Fruit fly (Drosophila melanogaster) whole organism, embryonic: Measurements from ENCODE around the gene Ten-m.

Experiments used
- Aef1 ChIP-seq: fragments of 200-800 bp; sonication (Bioruptor generic); IDR thresholded peaks from 3 replicates; pipeline ENCODE4 v1.3.6; 2022; ENCODE audit warnings: missing biosample characterization, missing genetic modification characterization
- B-H2 ChIP-seq: fragments of 200-800 bp; sonication (Bioruptor generic); optimal IDR thresholded peaks from 2 replicates; lab custom pipeline; 2018; ENCODE audit warnings: missing biosample characterization, mild to moderate bottlenecking, missing genetic modification characterization
- Blimp-1 ChIP-seq: fragments of 200-800 bp; sonication (Bioruptor generic); optimal IDR thresholded peaks from 3 replicates; lab custom pipeline; 2018; ENCODE audit warnings: missing biosample characterization, missing genetic modification characterization, mild to moderate bottlenecking, moderate library complexity, missing genetic modification reagents
- Bteb2 ChIP-seq: fragments of 200-800 bp; sonication (Bioruptor generic); optimal IDR thresholded peaks from 2 replicates; lab custom pipeline; 2016; ENCODE audit warnings: missing biosample characterization, missing genetic modification characterization
- CG11456 ChIP-seq: fragments of 200-800 bp; sonication (Bioruptor generic); IDR thresholded peaks from 3 replicates; pipeline ENCODE4 v1.3.6; 2022; ENCODE audit warnings: missing biosample characterization, missing genetic modification characterization
- CG12659 ChIP-seq: fragments of 200-800 bp; sonication (Bioruptor generic); optimal IDR thresholded peaks from 3 replicates; lab custom pipeline; 2017; ENCODE audit warnings: mild to moderate bottlenecking, missing biosample characterization, missing genetic modification reagents, missing genetic modification characterization
- CG15011 ChIP-seq: fragments of 200-800 bp; sonication (Bioruptor generic); optimal IDR thresholded peaks from 3 replicates; lab custom pipeline; 2018; ENCODE audit warnings: missing biosample characterization, mild to moderate bottlenecking, missing genetic modification characterization
- CG15601 ChIP-seq: fragments of 200-800 bp; sonication (Bioruptor generic); optimal IDR thresholded peaks from 3 replicates; lab custom pipeline; 2019; ENCODE audit warnings: missing biosample characterization, mild to moderate bottlenecking, missing genetic modification characterization, moderate library complexity
- CG18262 ChIP-seq: fragments of 200-800 bp; optimal IDR thresholded peaks from 3 replicates; lab custom pipeline; 2019; ENCODE audit warnings: missing biosample characterization, mild to moderate bottlenecking, missing genetic modification characterization, moderate library complexity
- CG18764 ChIP-seq: fragments of 200-800 bp; sonication (Bioruptor generic); optimal IDR thresholded peaks from 3 replicates; lab custom pipeline; 2016; ENCODE audit warnings: missing biosample characterization, missing genetic modification characterization
- CG2120 ChIP-seq: fragments of 200-800 bp; sonication (Bioruptor generic); optimal IDR thresholded peaks from 3 replicates; lab custom pipeline; 2016; ENCODE audit warnings: missing biosample characterization, missing genetic modification characterization
- CG3995 ChIP-seq: fragments of 200-800 bp; sonication (Bioruptor generic); optimal IDR thresholded peaks from 3 replicates; lab custom pipeline; 2016; ENCODE audit warnings: missing biosample characterization, missing genetic modification characterization
- CG4360 ChIP-seq: fragments of 200-800 bp; sonication (Bioruptor generic); IDR thresholded peaks from 2 replicates; pipeline ENCODE4 v1.3.6; 2022; ENCODE audit warnings: missing biosample characterization, missing genetic modification characterization
- CG4707 ChIP-seq: fragments of 200-800 bp; sonication (Bioruptor generic); optimal IDR thresholded peaks from 2 replicates; lab custom pipeline; 2018; ENCODE audit warnings: missing biosample characterization, mild to moderate bottlenecking, missing genetic modification characterization, moderate library complexity
- CG6683 ChIP-seq: fragments of 200-800 bp; sonication (Bioruptor generic); optimal IDR thresholded peaks from 2 replicates; lab custom pipeline; 2017; ENCODE audit warnings: missing biosample characterization, mild to moderate bottlenecking, missing genetic modification characterization, missing genetic modification reagents
- CG6791 ChIP-seq: fragments of 200-800 bp; sonication (Bioruptor generic); IDR thresholded peaks from 3 replicates; pipeline ENCODE4 v1.3.6; 2022; ENCODE audit warnings: missing biosample characterization, missing genetic modification characterization; ENCODE audit not compliant: partially characterized antibody
- CG7372 ChIP-seq: fragments of 200-800 bp; sonication (Bioruptor generic); IDR thresholded peaks from 2 replicates; pipeline ENCODE4 v1.3.6; 2022; ENCODE audit warnings: missing biosample characterization, missing genetic modification characterization
- CG7963 ChIP-seq: fragments of 200-800 bp; sonication (Bioruptor generic); IDR thresholded peaks from 3 replicates; pipeline ENCODE4 v1.3.6; 2022; ENCODE audit warnings: missing biosample characterization, missing genetic modification characterization; ENCODE audit not compliant: partially characterized antibody
- CG8924 ChIP-seq: fragments of 200-800 bp; optimal IDR thresholded peaks from 3 replicates; lab custom pipeline; 2019; ENCODE audit warnings: missing biosample characterization, mild to moderate bottlenecking, missing genetic modification characterization, moderate library complexity
- CG9609 ChIP-seq: fragments of 200-800 bp; sonication (Bioruptor generic); optimal IDR thresholded peaks from 3 replicates; lab custom pipeline; 2016; ENCODE audit warnings: missing biosample characterization, missing genetic modification characterization
- Camta ChIP-seq: fragments of 200-800 bp; sonication (Bioruptor generic); optimal IDR thresholded peaks from 2 replicates; lab custom pipeline; 2016; ENCODE audit warnings: missing biosample characterization, missing genetic modification characterization
- D ChIP-seq, 2 experiments: fragments of 200-800 bp in 1 of 2; fragments of >200 bp in 1 of 2; sonication (Bioruptor generic) in 1 of 2; optimal IDR thresholded peaks; 2 replicates in 1 of 2; 3 replicates in 1 of 2; lab custom pipeline; 2017; ENCODE audit warnings: mild to moderate bottlenecking in 1 of 2, missing biosample characterization in 1 of 2, missing genetic modification characterization in 1 of 2, missing genetic modification reagents in 1 of 2
- Fer3 ChIP-seq: fragments of 200-800 bp; sonication (Bioruptor generic); optimal IDR thresholded peaks from 2 replicates; lab custom pipeline; 2018; ENCODE audit warnings: missing biosample characterization, mild to moderate bottlenecking, missing genetic modification characterization, moderate library complexity
- HLH54F ChIP-seq: fragments of 200-800 bp; sonication (Bioruptor generic); optimal IDR thresholded peaks from 3 replicates; lab custom pipeline; 2016; ENCODE audit warnings: missing biosample characterization, missing genetic modification characterization
- Myb ChIP-seq: fragments of 200-800 bp; sonication (Bioruptor generic); optimal IDR thresholded peaks from 2 replicates; lab custom pipeline; 2016; ENCODE audit warnings: missing biosample characterization, missing genetic modification characterization
- Oli ChIP-seq: fragments of 200-800 bp; sonication (Bioruptor generic); optimal IDR thresholded peaks from 2 replicates; lab custom pipeline; 2018; ENCODE audit warnings: missing biosample characterization, mild to moderate bottlenecking, missing genetic modification characterization, moderate library complexity
- Rx ChIP-seq: fragments of 200-800 bp; sonication (Bioruptor generic); IDR thresholded peaks from 2 replicates; pipeline ENCODE4 v1.3.6; 2022; ENCODE audit warnings: missing biosample characterization, missing genetic modification characterization
- Sry-δ ChIP-seq: fragments of 200-800 bp; sonication (Bioruptor generic); optimal IDR thresholded peaks from 2 replicates; lab custom pipeline; 2016; ENCODE audit warnings: missing biosample characterization, missing genetic modification characterization
- ash1 ChIP-seq: fragments of 200-800 bp; sonication (Bioruptor generic); optimal IDR thresholded peaks from 2 replicates; lab custom pipeline; 2018; ENCODE audit warnings: missing biosample characterization, mild to moderate bottlenecking, missing genetic modification characterization
- bcd ChIP-seq: fragments of 200-800 bp; sonication (Bioruptor generic); optimal IDR thresholded peaks from 2 replicates; lab custom pipeline; 2017; ENCODE audit warnings: missing biosample characterization, mild to moderate bottlenecking, missing genetic modification characterization
- caup ChIP-seq: fragments of 200-800 bp; sonication (Bioruptor generic); optimal IDR thresholded peaks from 3 replicates; lab custom pipeline; 2017; ENCODE audit warnings: missing biosample characterization, mild to moderate bottlenecking, missing genetic modification characterization, moderate library complexity; ENCODE audit not compliant: severe bottlenecking
- corto ChIP-seq: fragments of 200-800 bp; sonication (Bioruptor generic); optimal IDR thresholded peaks from 2 replicates; lab custom pipeline; 2016; ENCODE audit warnings: missing biosample characterization, mild to moderate bottlenecking, missing genetic modification characterization, moderate library complexity
- crp ChIP-seq, 2 experiments: fragments of 200-800 bp; sonication (Bioruptor generic); optimal IDR thresholded peaks; 2 replicates in 1 of 2; 3 replicates in 1 of 2; lab custom pipeline; 2017; ENCODE audit warnings: missing biosample characterization in 2 of 2, missing genetic modification characterization in 2 of 2, mild to moderate bottlenecking in 1 of 2, moderate library complexity in 1 of 2
- gcm2 ChIP-seq: fragments of 200-800 bp; sonication (Bioruptor generic); optimal IDR thresholded peaks from 2 replicates; lab custom pipeline; 2016; ENCODE audit warnings: missing biosample characterization, missing genetic modification characterization
- hbn ChIP-seq: fragments of 200-800 bp; sonication (Bioruptor generic); IDR thresholded peaks from 2 replicates; pipeline ENCODE4 v1.3.6; 2022; ENCODE audit warnings: missing biosample characterization, missing genetic modification characterization; ENCODE audit not compliant: partially characterized antibody
- jing ChIP-seq: fragments of 200-800 bp; sonication (Bioruptor generic); optimal IDR thresholded peaks from 2 replicates; lab custom pipeline; 2018; ENCODE audit warnings: missing biosample characterization, mild to moderate bottlenecking, missing genetic modification characterization
- kay ChIP-seq: fragments of 200-800 bp; sonication (Bioruptor generic); optimal IDR thresholded peaks from 2 replicates; lab custom pipeline; 2016; ENCODE audit warnings: missing biosample characterization, missing genetic modification characterization
- lilli ChIP-seq: fragments of 200-800 bp; sonication (Bioruptor generic); optimal IDR thresholded peaks from 3 replicates; lab custom pipeline; 2016; ENCODE audit warnings: missing biosample characterization, missing genetic modification characterization
- lola ChIP-seq, 3 experiments: fragments of >200 bp in 2 of 3; fragments of 200-800 bp in 1 of 3; sonication (Bioruptor generic) in 1 of 3; optimal IDR thresholded peaks; 2 replicates each; lab custom pipeline; 2017 to 2019; ENCODE audit warnings: missing biosample characterization in 3 of 3, missing genetic modification characterization in 3 of 3, mild to moderate bottlenecking in 1 of 3, moderate library complexity in 1 of 3
- mld ChIP-seq: fragments of 200-800 bp; sonication (Bioruptor generic); IDR thresholded peaks from 3 replicates; pipeline ENCODE4 v1.3.6; 2022; ENCODE audit warnings: missing biosample characterization, missing genetic modification characterization; ENCODE audit not compliant: partially characterized antibody
- nmo ChIP-seq: fragments of 200-800 bp; sonication (Bioruptor generic); optimal IDR thresholded peaks from 2 replicates; lab custom pipeline; 2018; ENCODE audit warnings: missing biosample characterization, mild to moderate bottlenecking, missing genetic modification characterization, moderate library complexity
- pnt ChIP-seq: fragments of 200-800 bp; sonication (Bioruptor generic); optimal IDR thresholded peaks from 3 replicates; lab custom pipeline; 2016; ENCODE audit warnings: missing biosample characterization, missing genetic modification characterization
- sisA ChIP-seq: fragments of 200-800 bp; sonication (Bioruptor generic); IDR thresholded peaks from 2 replicates; pipeline ENCODE4 v1.3.6; 2022; ENCODE audit warnings: missing biosample characterization, missing genetic modification characterization
- slou ChIP-seq: fragments of 200-800 bp; sonication (Bioruptor generic); optimal IDR thresholded peaks from 3 replicates; lab custom pipeline; 2016; ENCODE audit warnings: missing biosample characterization, missing genetic modification characterization
- slp2 ChIP-seq: fragments of 200-800 bp; sonication (Bioruptor generic); optimal IDR thresholded peaks from 2 replicates; lab custom pipeline; 2016; ENCODE audit warnings: missing biosample characterization, missing genetic modification characterization
- stc ChIP-seq: fragments of 200-800 bp; sonication (Bioruptor generic); IDR thresholded peaks from 2 replicates; pipeline ENCODE4 v1.3.6; 2022; ENCODE audit warnings: missing biosample characterization, missing genetic modification characterization
- unc-4 ChIP-seq: fragments of 200-800 bp; sonication (Bioruptor generic); IDR thresholded peaks from 2 replicates; pipeline ENCODE4 v1.3.6; 2022; ENCODE audit warnings: missing biosample characterization, missing genetic modification characterization; ENCODE audit not compliant: partially characterized antibody
- zfh1 ChIP-seq: fragments of 200-800 bp; sonication (Bioruptor generic); IDR thresholded peaks from 3 replicates; pipeline ENCODE4 v1.3.6; 2022; ENCODE audit warnings: missing biosample characterization, missing genetic modification characterization

The Ten-m gene

dm6 chr3L:22262797-22263423, 144.8 kb downstream of the Ten-m start, which contains the start of the genes Rich and Ddx1:
Gene Rich, minus strand, starts transcription at chr3L:22262921.
Gene Ddx1, plus strand, starts transcription at chr3L:22263369.
- TF ChIP-seq Camta (peak; percentile 13), slp2 (GFP tag; lab: Kevin White, UChicago) (peak; percentile 2), CG3995 (GFP tag; lab: Kevin White, UChicago) (peak; percentile 45), caup (GFP tag; lab: Kevin White, UChicago) (peak; percentile 50), CG6683 (GFP tag; lab: Kevin White, UChicago) (no peak), lola (GFP tag; optimal IDR thresholded peaks at IDR 0.05; lab: Kevin White, UChicago) (peak in 1 of 3 experiments; percentile 60), bcd (GFP tag; lab: Kevin White, UChicago) (peak; percentile 62), Bteb2 (GFP tag; lab: Kevin White, UChicago) (peak; percentile 66), B-H2 (GFP tag; lab: Kevin White, UChicago) (peak; percentile 1), CG15601 (tag; lab: Kevin White, UChicago) (peak; percentile 51), HLH54F (GFP tag; lab: Kevin White, UChicago) (peak; percentile 42), corto (GFP tag; lab: Kevin White, UChicago) (peak; percentile 26), CG4360 (GFP tag; lab: Robert Waterston, UW) (no peak), Sry-δ (GFP tag; lab: Kevin White, UChicago) (peak; percentile 22), zfh1 (GFP tag; lab: Robert Waterston, UW) (no peak; the same call in 2 of the 3 replicates), pnt (GFP tag; lab: Kevin White, UChicago) (no peak), kay (GFP tag; lab: Kevin White, UChicago) (no peak), mld (GFP tag; lab: Robert Waterston, UW) (no peak), CG12659 (peak; percentile 77), CG2120 (GFP tag; lab: Kevin White, UChicago) (peak; percentile 72), nmo (GFP tag; lab: Kevin White, UChicago) (peak; percentile 73), Rx (GFP tag; lab: Robert Waterston, UW) (no peak), CG18262 (tag; lab: Kevin White, UChicago) (peak; percentile 59), hbn (GFP tag; lab: Robert Waterston, UW) (no peak), CG9609 (peak; percentile 36), slou (GFP tag; lab: Kevin White, UChicago) (peak; percentile 18), lilli (GFP tag; lab: Kevin White, UChicago) (peak; percentile 54), Blimp-1 (GFP tag; lab: Kevin White, UChicago) (no peak), crp (GFP tag; optimal IDR thresholded peaks at IDR 0.05; lab: Kevin White, UChicago) (peak; percentile 92 to 98), CG11456 (GFP tag; lab: Robert Waterston, UW) (peak; percentile 6; the same call in 1 of the 3 replicates), CG7372 (GFP tag; lab: Robert Waterston, UW) (no peak), CG15011 (no peak), CG6791 (GFP tag; lab: Robert Waterston, UW) (peak; percentile 48; the same call in 1 of the 3 replicates), unc-4 (no peak), CG8924 (peak; percentile 55), CG4707 (no peak), D (optimal IDR thresholded peaks at IDR 0.05; lab: Kevin White, UChicago) (no peak), D (GFP tag; optimal IDR thresholded peaks at IDR 0.05; lab: Kevin White, UChicago) (no peak), ash1 (GFP tag; lab: Kevin White, UChicago) (no peak), jing (no peak), gcm2 (peak; percentile 44), Aef1 (GFP tag; lab: Robert Waterston, UW) (no peak), Fer3 (tag; lab: Kevin White, UChicago) (no peak), Oli (tag; lab: Kevin White, UChicago) (peak; percentile 11), Myb (GFP tag; lab: Kevin White, UChicago) (peak; percentile 20), sisA (no peak), CG7963 (GFP tag; lab: Robert Waterston, UW) (no peak), stc (GFP tag; lab: Robert Waterston, UW) (no peak), CG18764 (peak; percentile 23)
